Worm (Caenorhabditis elegans) whole organism, young adult: ENCODE results near the gene F28F8.7.

Experiments
- bed-1 ChIP-seq: fragments of 200-800 bp; sonication (Bioruptor generic); IDR thresholded peaks from 2 replicates; pipeline ENCODE4 v1.3.6; 2022; ENCODE audit warnings: missing genetic modification reagents, missing genetic modification characterization, missing compliant biosample characterization
- nfya-1 ChIP-seq: sonication (generic microtip); optimal IDR thresholded peaks from 2 replicates; lab custom pipeline; 2017; ENCODE audit warnings: antibody characterized with exemption, missing compliant biosample characterization, missing genetic modification characterization, borderline replicate concordance; ENCODE audit not compliant: insufficient read depth
- rcor-1 ChIP-seq: fragments of 200-800 bp; sonication (Bioruptor generic); IDR thresholded peaks from 2 replicates; pipeline ENCODE4 v1.3.6; 2022; ENCODE audit warnings: missing genetic modification reagents, missing genetic modification characterization, missing compliant biosample characterization

DNA sequence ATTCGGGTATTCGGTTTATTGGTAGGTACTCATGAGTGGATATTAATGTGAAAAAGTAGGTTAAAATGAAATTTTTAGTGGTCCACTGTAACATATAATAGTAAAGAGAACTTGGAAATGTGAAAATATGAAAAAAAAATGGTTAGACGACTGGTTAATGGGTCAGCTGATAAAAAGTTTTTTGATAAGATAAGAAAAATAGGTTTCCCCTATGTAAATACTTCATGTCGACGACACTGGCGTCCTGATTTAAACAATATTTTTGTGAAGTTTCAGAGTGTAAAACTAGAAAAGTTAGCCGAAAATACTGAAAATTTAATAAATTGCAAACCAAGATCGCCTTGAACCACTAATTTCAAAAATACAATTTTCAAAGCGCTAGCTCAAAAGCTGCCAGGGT is 57.3 kb downstream of the F28F8.7 start, which contains the start of gene F21A3.11:
- TF ChIP-seq rcor-1, result no peak
- TF ChIP-seq bed-1 (GFP tag; lab: Robert Waterston, UW), result no peak
- no peak for TF ChIP-seq nfya-1
